Worm (Caenorhabditis elegans) whole organism, early embryonic: Measurements from ENCODE around the gene atp-2.

Source experiments
- B0310.2 ChIP-seq: sonication (generic microtip); optimal IDR thresholded peaks from 2 replicates; lab custom pipeline; 2016; ENCODE audit warnings: mild to moderate bottlenecking, missing genetic modification characterization, missing compliant biosample characterization
- F13C5.2 ChIP-seq: sonication (generic microtip); optimal IDR thresholded peaks from 2 replicates; lab custom pipeline; 2017; ENCODE audit warnings: mild to moderate bottlenecking, missing genetic modification characterization, inconsistent platforms, missing compliant biosample characterization
- aly-1 ChIP-seq: sonication (generic microtip); optimal IDR thresholded peaks from 2 replicates; lab custom pipeline; 2016; ENCODE audit warnings: missing genetic modification characterization, missing compliant biosample characterization
- ama-1 ChIP-seq: fragments of 150-350 bp; optimal IDR thresholded peaks from 2 replicates; lab custom pipeline; 2014
- ceh-13 ChIP-seq: fragments of 200-800 bp; sonication (Bioruptor generic); optimal IDR thresholded peaks from 2 replicates; lab custom pipeline; 2018; ENCODE audit warnings: mild to moderate bottlenecking, missing genetic modification characterization, missing compliant biosample characterization
- ceh-36 ChIP-seq: sonication (generic microtip); optimal IDR thresholded peaks from 2 replicates; lab custom pipeline; 2016; ENCODE audit warnings: missing genetic modification characterization, inconsistent platforms, missing compliant biosample characterization
- ets-7 ChIP-seq: sonication (generic microtip); optimal IDR thresholded peaks from 2 replicates; lab custom pipeline; 2016; ENCODE audit warnings: missing genotype, missing genetic modification characterization, missing compliant biosample characterization
- flt-1 ChIP-seq: fragments of 200-800 bp; sonication (Bioruptor generic); IDR thresholded peaks from 2 replicates; pipeline ENCODE4 v1.3.6; 2022; ENCODE audit warnings: missing genetic modification characterization, missing compliant biosample characterization
- hmbx-1 ChIP-seq: sonication (generic microtip); optimal IDR thresholded peaks from 2 replicates; lab custom pipeline; 2016; ENCODE audit warnings: mild to moderate bottlenecking, missing genetic modification characterization, missing compliant biosample characterization
- hmg-4 ChIP-seq: fragments of 200-800 bp; sonication (Bioruptor generic); optimal IDR thresholded peaks from 2 replicates; lab custom pipeline; 2018; ENCODE audit warnings: mild to moderate bottlenecking, missing genetic modification characterization, missing compliant biosample characterization
- hnd-1 ChIP-seq: sonication (generic microtip); optimal IDR thresholded peaks from 2 replicates; lab custom pipeline; 2016; ENCODE audit warnings: missing genetic modification characterization, missing compliant biosample characterization
- pes-1 ChIP-seq: fragments of 200-800 bp; sonication (Bioruptor generic); IDR thresholded peaks from 2 replicates; pipeline ENCODE4 v1.3.6; 2022; ENCODE audit warnings: missing genetic modification reagents, missing genetic modification characterization, missing compliant biosample characterization
- scrt-1 ChIP-seq: fragments of 200-800 bp; sonication (Bioruptor generic); IDR thresholded peaks from 2 replicates; pipeline ENCODE4 v1.3.6; 2022; ENCODE audit warnings: missing genetic modification characterization, missing compliant biosample characterization
- sea-1 ChIP-seq: fragments of 200-800 bp; sonication (Bioruptor generic); conservative IDR thresholded peaks from 2 replicates; pipeline ENCODE4 v1.3.6; 2022; ENCODE audit warnings: missing genetic modification characterization, missing compliant biosample characterization
- tbx-11 ChIP-seq: fragments of 200-800 bp; sonication (Bioruptor generic); IDR thresholded peaks from 2 replicates; pipeline ENCODE4 v1.3.6; 2022; ENCODE audit warnings: missing genetic modification characterization, missing compliant biosample characterization
- tbx-37 ChIP-seq: fragments of 200-800 bp; sonication (Bioruptor generic); conservative IDR thresholded peaks from 2 replicates; pipeline ENCODE4 v1.3.6; 2022; ENCODE audit warnings: missing genetic modification reagents, missing genetic modification characterization, missing compliant biosample characterization
- tra-4 ChIP-seq: sonication (generic microtip); optimal IDR thresholded peaks from 2 replicates; lab custom pipeline; 2017; ENCODE audit warnings: missing genetic modification characterization, missing compliant biosample characterization

atp-2 gene

DNA sequence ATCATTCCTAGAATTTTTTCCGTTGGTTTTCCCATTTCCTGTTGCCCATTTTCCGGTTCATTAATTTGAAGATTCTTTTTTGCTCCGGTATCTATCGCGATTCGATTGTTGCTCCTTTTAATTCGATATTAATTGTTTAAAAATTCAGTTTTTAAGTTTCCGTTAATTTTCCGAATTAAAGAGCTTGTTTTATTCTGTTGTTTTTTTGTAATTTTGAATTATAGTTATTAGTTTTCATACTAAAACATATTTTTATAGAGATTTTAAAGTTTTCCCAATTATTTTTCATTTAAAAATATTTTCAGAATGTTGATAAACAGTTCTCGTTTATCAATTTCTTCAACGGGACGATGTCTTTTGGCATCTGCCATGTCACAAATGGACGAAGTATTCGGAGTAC lies 6.1 kb downstream of the atp-2 start, which contains the start of gene mrps-26:
Gene mrps-26 (plus strand): TSS at position 301 of the 400 bp plus-strand sequence.
- no peak for TF ChIP-seq tra-4 (tag; lab: Kevin White, UChicago)
- no peak for TF ChIP-seq tbx-37 (GFP tag; lab: Robert Waterston, UW)
- no peak for TF ChIP-seq ama-1 (lab: Kevin White, UChicago)
- no peak for TF ChIP-seq tbx-11 (GFP tag; lab: Robert Waterston, UW)
- TF ChIP-seq scrt-1 = no peak
- TF ChIP-seq hmbx-1 (tag; lab: Kevin White, UChicago) = no peak
- no peak for TF ChIP-seq hnd-1
- no peak for TF ChIP-seq pes-1
- no peak for TF ChIP-seq flt-1

DNA sequence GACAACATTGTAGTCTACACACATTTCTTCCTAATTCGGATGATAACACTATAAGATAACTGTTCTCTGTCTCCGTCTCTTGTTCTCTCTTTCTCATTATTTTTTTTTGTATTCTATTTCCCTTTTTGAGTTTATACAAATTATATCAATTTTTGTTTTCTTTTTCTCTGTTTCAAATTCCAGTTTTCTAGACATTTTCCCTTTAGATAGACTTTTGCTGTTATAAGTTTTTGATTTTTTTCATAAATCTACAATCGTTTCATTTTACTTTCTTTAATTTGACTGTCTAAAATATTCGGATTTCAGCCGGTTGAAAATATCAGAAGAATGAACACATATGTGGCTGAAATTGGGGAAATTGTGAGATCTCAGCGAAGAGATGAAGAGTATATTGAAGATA lies 7.9 kb downstream of the atp-2 start, which contains the start of gene prx-10:
Gene prx-10 (plus strand): TSS at position 301 of the 400 bp plus-strand sequence.
- TF ChIP-seq scrt-1 (no peak), flt-1 (no peak), B0310.2 (no peak), hnd-1 (no peak), tbx-11 (GFP tag; lab: Robert Waterston, UW) (no peak), tbx-37 (GFP tag; lab: Robert Waterston, UW) (no peak), hmg-4 (GFP tag; lab: Kevin White, UChicago) (no peak), tra-4 (tag; lab: Kevin White, UChicago) (no peak), hmbx-1 (tag; lab: Kevin White, UChicago) (no peak), F13C5.2 (tag; lab: Kevin White, UChicago) (no peak)

DNA sequence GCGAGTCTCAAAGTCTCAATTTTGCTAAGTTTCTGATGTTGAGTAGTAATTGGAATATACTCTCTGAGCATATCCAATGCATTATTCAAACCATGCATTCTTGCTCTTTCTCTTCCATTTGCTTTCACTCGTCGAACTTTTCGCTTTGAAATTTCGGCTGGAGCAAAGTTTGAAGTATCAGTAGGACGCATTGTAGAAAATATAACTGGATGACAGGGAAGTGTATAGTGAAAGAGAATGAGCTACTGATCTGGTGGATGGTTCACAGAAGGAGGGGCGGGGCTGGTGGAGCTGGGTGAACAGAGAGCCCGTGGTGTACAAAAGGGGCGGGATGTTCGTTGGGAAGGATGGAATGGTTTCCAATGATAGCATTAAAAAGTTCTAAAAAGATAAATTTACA lies 13.6 kb downstream of the atp-2 start:
- TF ChIP-seq ama-1 (lab: Kevin White, UChicago) (no peak), ceh-36 (no peak), F13C5.2 (tag; lab: Kevin White, UChicago) (no peak), B0310.2 (no peak), flt-1 (no peak), ets-7 (tag; lab: Kevin White, UChicago) (no peak)

DNA sequence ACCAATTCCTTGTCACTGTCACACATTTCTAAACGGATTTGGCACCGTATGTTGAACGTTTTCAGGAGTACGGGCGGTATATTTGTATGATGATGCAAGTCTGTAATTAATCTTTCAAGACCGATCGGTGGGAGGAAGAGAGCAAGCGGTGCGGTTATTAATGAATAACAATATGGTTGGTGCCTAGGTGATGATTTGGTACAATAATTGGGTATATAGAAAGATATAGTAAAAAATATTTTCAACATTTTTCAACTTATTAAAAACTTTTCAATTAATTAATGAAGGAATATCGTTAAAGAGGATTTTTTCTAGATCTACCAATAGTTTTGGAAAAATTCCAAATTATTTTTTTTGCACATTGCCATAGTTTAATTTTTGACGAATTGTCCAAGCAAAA lies 16.3 kb downstream of the atp-2 start, which contains the start of gene cnd-1:
Gene cnd-1 (minus strand): TSS at position 101 of the 400 bp plus-strand sequence.
- TF ChIP-seq ets-7 (tag; lab: Kevin White, UChicago) = no peak
- no peak for TF ChIP-seq flt-1
- TF ChIP-seq ama-1 (lab: Kevin White, UChicago) = no peak
- TF ChIP-seq tbx-11 (GFP tag; lab: Robert Waterston, UW) = no peak
- no peak for TF ChIP-seq hnd-1
- TF ChIP-seq F13C5.2 (tag; lab: Kevin White, UChicago) = no peak
- no peak for TF ChIP-seq tra-4 (tag; lab: Kevin White, UChicago)
- no peak for TF ChIP-seq ceh-13
- TF ChIP-seq pes-1 = no peak
- no peak for TF ChIP-seq aly-1 (tag; lab: Kevin White, UChicago)
- TF ChIP-seq hmg-4 (GFP tag; lab: Kevin White, UChicago) = no peak
- TF ChIP-seq tbx-37 (GFP tag; lab: Robert Waterston, UW) = no peak
- TF ChIP-seq scrt-1 = no peak
- no peak for TF ChIP-seq B0310.2
- TF ChIP-seq sea-1 (GFP tag; lab: Robert Waterston, UW) = no peak
- TF ChIP-seq hmbx-1 (tag; lab: Kevin White, UChicago) = no peak
- no peak for TF ChIP-seq ceh-36

DNA sequence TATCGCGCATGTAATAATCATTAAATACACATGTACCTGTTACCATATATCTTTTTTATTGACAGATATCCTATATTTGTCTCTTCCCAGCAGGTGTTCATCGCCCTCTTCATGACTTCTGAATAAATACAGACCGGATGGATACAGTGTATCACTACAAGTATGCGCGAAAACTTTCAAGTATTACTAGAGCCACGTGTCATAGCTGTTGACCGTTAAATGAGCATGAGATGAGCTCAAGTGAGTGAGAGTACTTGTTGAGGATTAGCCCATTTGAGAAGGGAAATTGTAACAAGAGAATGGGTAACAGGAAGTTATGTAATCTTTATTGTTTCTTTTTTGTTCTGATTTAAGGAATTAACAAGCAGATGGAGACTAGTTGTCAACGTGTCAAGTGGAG lies 16.9 kb downstream of the atp-2 start:
- TF ChIP-seq F13C5.2 (tag; lab: Kevin White, UChicago) = no peak
- no peak for TF ChIP-seq hmg-4 (GFP tag; lab: Kevin White, UChicago)
- TF ChIP-seq ceh-36 = no peak
- no peak for TF ChIP-seq ama-1 (lab: Kevin White, UChicago)
- no peak for TF ChIP-seq tbx-11 (GFP tag; lab: Robert Waterston, UW)
- no peak for TF ChIP-seq pes-1
- no peak for TF ChIP-seq scrt-1
- TF ChIP-seq hnd-1 = no peak
- TF ChIP-seq tbx-37 (GFP tag; lab: Robert Waterston, UW) = no peak
- TF ChIP-seq tra-4 (tag; lab: Kevin White, UChicago) = no peak
- no peak for TF ChIP-seq ceh-13
- TF ChIP-seq aly-1 (tag; lab: Kevin White, UChicago) = no peak
- TF ChIP-seq ets-7 (tag; lab: Kevin White, UChicago) = no peak
- no peak for TF ChIP-seq hmbx-1 (tag; lab: Kevin White, UChicago)
- TF ChIP-seq B0310.2 = no peak

DNA sequence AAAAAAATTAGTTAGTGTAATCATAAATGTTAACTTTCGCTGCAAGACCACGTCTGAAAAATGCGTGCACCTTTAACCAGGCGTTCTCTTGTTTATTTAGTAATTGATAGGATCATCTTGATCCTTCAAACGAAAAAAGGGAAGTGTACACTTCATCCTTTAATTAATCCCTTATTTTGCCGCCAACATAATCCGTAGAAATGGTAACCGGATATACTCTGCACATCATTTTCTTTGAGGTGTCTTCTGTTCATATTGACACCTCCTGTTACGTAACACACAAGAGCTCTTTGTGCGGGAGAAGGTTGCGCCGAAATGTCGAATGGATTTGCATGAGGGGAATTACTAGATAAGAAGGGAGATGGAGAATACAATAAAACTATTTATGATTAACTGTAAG lies 20.5 kb downstream of the atp-2 start:
- TF ChIP-seq hmbx-1 (tag; lab: Kevin White, UChicago) (no peak), ceh-36 (peak; percentile 67)

DNA sequence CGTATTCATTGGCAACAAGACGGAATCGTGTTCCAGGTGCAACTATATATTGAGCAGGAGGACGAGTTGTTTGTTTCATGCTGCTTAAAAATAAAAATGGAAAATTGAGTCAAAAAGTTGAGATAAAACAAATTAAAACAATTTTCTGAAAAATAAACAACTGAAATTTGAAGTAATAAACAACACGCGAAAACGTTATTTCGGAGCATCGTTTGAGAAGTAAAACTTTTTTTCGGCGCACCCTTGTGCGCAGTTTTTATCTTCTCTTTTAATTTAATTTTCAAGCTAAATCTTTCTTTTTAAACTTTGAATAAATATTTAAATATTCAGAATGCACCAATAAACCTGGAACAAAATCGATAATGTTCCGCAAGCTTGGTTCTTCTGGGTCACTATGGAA lies 25.9 kb downstream of the atp-2 start, which contains the start of the genes sumv-1 and gop-1:
Gene sumv-1 (minus strand): TSS at position 80 of the 400 bp plus-strand sequence.
Gene gop-1 (plus strand): TSS at position 331 of the 400 bp plus-strand sequence.
- TF ChIP-seq ama-1 (lab: Kevin White, UChicago) = no peak

DNA sequence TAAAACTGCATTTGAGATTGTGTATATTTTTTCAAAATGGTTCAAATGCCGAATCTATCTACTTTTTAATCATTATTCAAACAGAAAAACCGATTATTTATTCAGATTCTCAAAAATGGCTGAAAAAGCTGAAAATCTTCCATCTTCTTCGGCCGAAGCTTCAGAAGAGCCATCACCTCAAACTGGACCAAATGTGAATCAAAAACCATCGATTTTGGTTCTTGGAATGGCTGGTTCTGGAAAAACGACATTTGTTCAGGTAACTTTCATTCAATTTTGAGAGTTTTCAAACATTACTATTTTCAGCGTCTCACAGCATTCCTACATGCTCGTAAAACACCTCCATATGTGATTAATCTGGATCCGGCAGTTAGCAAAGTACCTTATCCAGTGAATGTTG lies 30.7 kb downstream of the atp-2 start, which contains the start of gene gop-2:
Gene gop-2 (plus strand): TSS at position 106 of the 400 bp plus-strand sequence.
- TF ChIP-seq flt-1 (no peak), ceh-36 (no peak)

DNA sequence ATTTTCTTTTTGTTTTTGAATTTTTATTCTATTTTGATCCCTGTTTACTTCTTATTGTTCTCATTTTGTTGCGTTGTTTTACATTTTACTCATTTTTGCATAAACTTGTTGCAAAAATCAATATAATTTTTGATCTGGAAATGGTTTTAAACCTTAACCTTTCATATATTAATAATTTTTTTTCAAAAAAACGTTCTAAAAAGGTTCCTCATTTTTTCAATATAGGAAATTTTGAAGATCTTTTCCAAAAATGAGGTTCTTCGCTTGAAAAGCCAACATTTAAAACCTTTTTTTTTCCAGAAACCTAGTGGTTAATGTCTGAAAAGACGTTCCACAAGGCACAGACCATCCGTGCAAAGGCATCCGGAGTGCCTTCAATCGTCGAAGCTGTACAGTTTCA lies 32.2 kb downstream of the atp-2 start, which contains the start of gene gop-3:
Gene gop-3 (plus strand): TSS at position 301 of the 400 bp plus-strand sequence.
- TF ChIP-seq aly-1 (tag; lab: Kevin White, UChicago) = no peak
- TF ChIP-seq pes-1 = no peak
- no peak for TF ChIP-seq hnd-1
- TF ChIP-seq tra-4 (tag; lab: Kevin White, UChicago) = no peak
- no peak for TF ChIP-seq ama-1 (lab: Kevin White, UChicago)
- no peak for TF ChIP-seq ceh-36
- no peak for TF ChIP-seq F13C5.2 (tag; lab: Kevin White, UChicago)
- TF ChIP-seq ets-7 (tag; lab: Kevin White, UChicago) = no peak
- no peak for TF ChIP-seq ceh-13
